Worm (Caenorhabditis elegans) whole organism, L4 larva: ENCODE results near the gene F55A4.3.

Source experiments
- D1046.2 ChIP-seq: fragments of 200-800 bp; sonication (Bioruptor generic); IDR thresholded peaks from 2 replicates; pipeline ENCODE4 v1.3.6; 2022; ENCODE audit warnings: missing genetic modification characterization, missing compliant biosample characterization
- F26F4.8 ChIP-seq: fragments of 200-800 bp; sonication (Bioruptor generic); conservative IDR thresholded peaks from 2 replicates; pipeline ENCODE4 v1.3.6; 2022; ENCODE audit warnings: missing genetic modification characterization, missing compliant biosample characterization
- T20F7.1 ChIP-seq: fragments of 200-800 bp; sonication (Bioruptor generic); optimal IDR thresholded peaks from 2 replicates; lab custom pipeline; 2018; ENCODE audit warnings: mild to moderate bottlenecking, missing genetic modification characterization, missing compliant biosample characterization
- Y5F2A.4 ChIP-seq: fragments of 200-800 bp; sonication (Bioruptor generic); optimal IDR thresholded peaks from 2 replicates; lab custom pipeline; 2018; ENCODE audit warnings: mild to moderate bottlenecking, missing genetic modification characterization, missing compliant biosample characterization
- Y75B8A.6 ChIP-seq: fragments of 200-800 bp; sonication (Bioruptor generic); IDR thresholded peaks from 2 replicates; pipeline ENCODE4 v1.3.6; 2022; ENCODE audit warnings: missing genetic modification reagents, missing genetic modification characterization, missing compliant biosample characterization
- aha-1 ChIP-seq: fragments of 150-350 bp; peaks from one replicate; lab custom pipeline; 2014; ENCODE audit warnings: missing biosample characterization, missing genetic modification characterization
- ceh-20 ChIP-seq: fragments of 200-800 bp; sonication (Bioruptor generic); IDR thresholded peaks from 2 replicates; pipeline ENCODE4 v1.3.6; 2022; ENCODE audit warnings: missing genetic modification reagents, missing genetic modification characterization, missing compliant biosample characterization
- ceh-44 ChIP-seq: fragments of 200-800 bp; sonication (Bioruptor generic); IDR thresholded peaks from 2 replicates; pipeline ENCODE4 v1.3.6; 2022; ENCODE audit warnings: missing genetic modification reagents, missing genetic modification characterization, missing compliant biosample characterization
- ceh-82 ChIP-seq: sonication (generic microtip); optimal IDR thresholded peaks from 2 replicates; lab custom pipeline; 2017; ENCODE audit warnings: missing biosample characterization, missing genetic modification characterization
- ces-1 ChIP-seq: fragments of 150-350 bp; sonication (generic microtip); optimal IDR thresholded peaks from 4 replicates; lab custom pipeline; 2014; ENCODE audit warnings: missing biosample characterization, missing genetic modification reagents, missing genetic modification characterization
- cey-2 ChIP-seq: sonication (generic microtip); optimal IDR thresholded peaks from 3 replicates; lab custom pipeline; 2017; ENCODE audit warnings: missing genetic modification characterization, mild to moderate bottlenecking, missing compliant biosample characterization, antibody characterized with exemption, borderline replicate concordance; ENCODE audit not compliant: insufficient read depth
- ctbp-1 ChIP-seq: fragments of 200-800 bp; sonication (Bioruptor generic); IDR thresholded peaks from 2 replicates; pipeline ENCODE4 v1.3.6; 2022; ENCODE audit warnings: missing genetic modification reagents, missing genetic modification characterization, missing compliant biosample characterization
- daf-16 ChIP-seq, 3 experiments: sonication (generic microtip); optimal IDR thresholded peaks; 2 replicates each; lab custom pipeline; 2016 to 2017; ENCODE audit warnings: missing genetic modification characterization in 3 of 3, missing genetic modification reagents in 3 of 3, mild to moderate bottlenecking in 2 of 3, missing compliant biosample characterization in 2 of 3, missing biosample characterization in 1 of 3, moderate library complexity in 1 of 3
- dmd-9 ChIP-seq: fragments of 200-800 bp; sonication (Bioruptor generic); IDR thresholded peaks from 2 replicates; pipeline ENCODE4 v1.3.6; 2022; ENCODE audit warnings: missing genetic modification reagents, missing genetic modification characterization, missing compliant biosample characterization
- duxl-1 ChIP-seq: sonication (generic microtip); optimal IDR thresholded peaks from 2 replicates; lab custom pipeline; 2016; ENCODE audit warnings: mild to moderate bottlenecking, missing genetic modification characterization, moderate library complexity, missing compliant biosample characterization; ENCODE audit not compliant: poor library complexity
- egl-27 ChIP-seq: sonication (generic microtip); optimal IDR thresholded peaks from 3 replicates; lab custom pipeline; 2017; ENCODE audit warnings: missing biosample characterization, missing genetic modification reagents, missing genetic modification characterization
- fkh-10 ChIP-seq: fragments of 150-350 bp; optimal IDR thresholded peaks from 2 replicates; lab custom pipeline; 2014; ENCODE audit warnings: missing biosample characterization, missing genetic modification reagents, missing genetic modification characterization
- hlh-11 ChIP-seq: fragments of 200-800 bp; sonication (Bioruptor generic); optimal IDR thresholded peaks from 2 replicates; lab custom pipeline; 2018; ENCODE audit warnings: mild to moderate bottlenecking, missing genetic modification characterization, missing compliant biosample characterization
- hmg-1.1 ChIP-seq: fragments of 200-800 bp; sonication (Bioruptor generic); IDR thresholded peaks from 2 replicates; pipeline ENCODE4 v1.3.6; 2022; ENCODE audit warnings: missing genetic modification reagents, missing genetic modification characterization, missing compliant biosample characterization
- jun-1 ChIP-seq: fragments of 150-350 bp; optimal IDR thresholded peaks from 2 replicates; lab custom pipeline; 2014; ENCODE audit warnings: missing biosample characterization, missing genetic modification reagents, missing genetic modification characterization
- lim-7 ChIP-seq: fragments of 200-800 bp; sonication (Bioruptor generic); IDR thresholded peaks from 2 replicates; pipeline ENCODE4 v1.3.6; 2022; ENCODE audit warnings: missing genetic modification characterization, missing compliant biosample characterization
- lin-13 ChIP-seq: fragments of 150-350 bp; optimal IDR thresholded peaks from 2 replicates; lab custom pipeline; 2014; ENCODE audit warnings: missing biosample characterization, missing genetic modification reagents, missing genetic modification characterization
- lin-15B ChIP-seq: fragments of 150-350 bp; sonication (generic microtip); optimal IDR thresholded peaks from 3 replicates; lab custom pipeline; 2014; ENCODE audit warnings: missing biosample characterization, missing genetic modification characterization
- lin-39 ChIP-seq: fragments of 150-350 bp; optimal IDR thresholded peaks from 2 replicates; lab custom pipeline; 2014; ENCODE audit warnings: missing biosample characterization, missing genetic modification reagents, missing genetic modification characterization
- lsy-2 ChIP-seq, 2 experiments: fragments of 150-350 bp in 1 of 2; sonication (generic microtip) in 1 of 2; optimal IDR thresholded peaks; 2 replicates each; lab custom pipeline; 2014 to 2017; ENCODE audit warnings: missing biosample characterization in 2 of 2, missing genetic modification characterization in 2 of 2
- madf-5 ChIP-seq, 2 experiments: fragments of 200-800 bp; sonication (Bioruptor generic); IDR thresholded peaks; 2 replicates each; pipeline ENCODE4 v1.3.6; 2022; ENCODE audit warnings: missing compliant biosample characterization in 2 of 2, missing genetic modification characterization in 2 of 2
- mdl-1 ChIP-seq, 2 experiments: fragments of 150-350 bp in 1 of 2; sonication (generic microtip) in 1 of 2; optimal IDR thresholded peaks; 2 replicates each; lab custom pipeline; 2014 to 2017; ENCODE audit warnings: missing biosample characterization in 2 of 2, missing genetic modification characterization in 2 of 2
- mep-1 ChIP-seq: fragments of 150-350 bp; sonication (generic microtip); optimal IDR thresholded peaks from 3 replicates; lab custom pipeline; 2014; ENCODE audit warnings: missing biosample characterization, missing genetic modification characterization
- mxl-2 ChIP-seq: fragments of 200-800 bp; sonication (Bioruptor generic); conservative IDR thresholded peaks from 2 replicates; pipeline ENCODE4 v1.3.6; 2022; ENCODE audit warnings: missing genetic modification reagents, missing genetic modification characterization, missing compliant biosample characterization
- nhr-102 ChIP-seq: sonication (generic microtip); optimal IDR thresholded peaks from 2 replicates; lab custom pipeline; 2016; ENCODE audit warnings: mild to moderate bottlenecking, missing genetic modification characterization, moderate library complexity, missing compliant biosample characterization
- nhr-111 ChIP-seq: fragments of 200-800 bp; sonication (Bioruptor generic); optimal IDR thresholded peaks from 2 replicates; lab custom pipeline; 2018; ENCODE audit warnings: mild to moderate bottlenecking, missing genetic modification characterization, missing compliant biosample characterization
- nhr-237 ChIP-seq: sonication (generic microtip); optimal IDR thresholded peaks from 2 replicates; lab custom pipeline; 2017; ENCODE audit warnings: missing biosample characterization, missing genetic modification characterization
- nhr-28 ChIP-seq: fragments of 150-350 bp; optimal IDR thresholded peaks from 2 replicates; lab custom pipeline; 2014; ENCODE audit warnings: missing biosample characterization, missing genetic modification characterization
- nhr-41 ChIP-seq: fragments of 200-800 bp; sonication (Bioruptor generic); IDR thresholded peaks from 2 replicates; pipeline ENCODE4 v1.3.6; 2022; ENCODE audit warnings: missing genetic modification reagents, missing genetic modification characterization, missing compliant biosample characterization
- nhr-42 ChIP-seq: fragments of 200-800 bp; sonication (Bioruptor generic); IDR thresholded peaks from 2 replicates; pipeline ENCODE4 v1.3.6; 2022; ENCODE audit warnings: missing genetic modification characterization, missing compliant biosample characterization
- nhr-77 ChIP-seq: fragments of 150-350 bp; optimal IDR thresholded peaks from 2 replicates; lab custom pipeline; 2014; ENCODE audit warnings: missing biosample characterization, missing genetic modification characterization
- rbr-2 ChIP-seq: sonication (generic microtip); optimal IDR thresholded peaks from 2 replicates; lab custom pipeline; 2016; ENCODE audit warnings: missing genotype, missing genetic modification characterization, missing compliant biosample characterization
- saeg-2 ChIP-seq: fragments of 200-800 bp; sonication (Bioruptor generic); IDR thresholded peaks from 2 replicates; pipeline ENCODE4 v1.3.6; 2022; ENCODE audit warnings: missing genetic modification reagents, missing genetic modification characterization, missing compliant biosample characterization
- snpc-4 ChIP-seq: fragments of 150-350 bp; optimal IDR thresholded peaks from 2 replicates; lab custom pipeline; 2014; ENCODE audit warnings: missing biosample characterization, missing genetic modification characterization
- spr-3 ChIP-seq: fragments of 200-800 bp; sonication (Bioruptor generic); optimal IDR thresholded peaks from 2 replicates; lab custom pipeline; 2018; ENCODE audit warnings: mild to moderate bottlenecking, missing genetic modification characterization, missing compliant biosample characterization
- unc-62 ChIP-seq, 3 experiments: fragments of 150-350 bp in 1 of 3; sonication (generic microtip); optimal IDR thresholded peaks in 2 of 3; peaks in 1 of 3; 1 replicate in 1 of 3; 2 replicates in 2 of 3; lab custom pipeline; 2014 to 2017; ENCODE audit warnings: missing biosample characterization in 3 of 3, missing genetic modification characterization in 3 of 3, missing genetic modification reagents in 3 of 3, missing genotype in 1 of 3
- zfp-3 ChIP-seq: fragments of 200-800 bp; sonication (Bioruptor generic); conservative IDR thresholded peaks from 2 replicates; pipeline ENCODE4 v1.3.6; 2022; ENCODE audit warnings: missing genetic modification reagents, missing genetic modification characterization, missing compliant biosample characterization
- zip-11 ChIP-seq: fragments of 200-800 bp; sonication (Bioruptor generic); IDR thresholded peaks from 2 replicates; pipeline ENCODE4 v1.3.6; 2022; ENCODE audit warnings: missing genetic modification characterization, missing compliant biosample characterization
- ztf-11 ChIP-seq: fragments of 150-350 bp; optimal IDR thresholded peaks from 2 replicates; lab custom pipeline; 2014; ENCODE audit warnings: missing biosample characterization, missing genetic modification characterization

F55A4.3 gene

DNA sequence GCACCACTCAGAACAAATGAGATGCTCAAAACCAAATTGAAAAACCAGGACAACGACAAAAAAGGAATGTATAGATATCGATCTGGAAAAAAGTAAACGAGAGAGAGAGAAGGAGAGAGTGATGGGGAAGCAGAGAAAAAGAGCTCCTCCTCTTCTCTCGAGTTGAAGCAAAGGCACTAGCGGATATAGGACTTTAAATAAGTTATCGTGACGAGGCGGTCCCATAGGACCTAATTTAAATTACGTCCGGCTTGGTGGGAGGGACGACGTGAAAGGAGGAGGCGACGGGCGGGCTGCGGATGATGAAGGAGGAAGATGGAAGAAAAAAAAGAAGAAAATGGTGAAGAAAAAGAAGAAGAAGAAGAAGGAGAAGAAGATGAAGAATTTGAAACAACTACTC, 6.3 kb downstream of the F55A4.3 start (continued):
- no peak for TF ChIP-seq lin-39 (tag; lab: Kevin White, UChicago)
- TF ChIP-seq D1046.2 (GFP tag; lab: Robert Waterston, UW): no peak
- peak; percentile 2 for TF ChIP-seq hlh-11 (tag; lab: Kevin White, UChicago)
- TF ChIP-seq nhr-111 (GFP tag; lab: Kevin White, UChicago): no peak
- TF ChIP-seq lsy-2 (tag; optimal IDR thresholded peaks at IDR 0.05; lab: Kevin White, UChicago): peak in 1 of 2 experiments; percentile 6

DNA sequence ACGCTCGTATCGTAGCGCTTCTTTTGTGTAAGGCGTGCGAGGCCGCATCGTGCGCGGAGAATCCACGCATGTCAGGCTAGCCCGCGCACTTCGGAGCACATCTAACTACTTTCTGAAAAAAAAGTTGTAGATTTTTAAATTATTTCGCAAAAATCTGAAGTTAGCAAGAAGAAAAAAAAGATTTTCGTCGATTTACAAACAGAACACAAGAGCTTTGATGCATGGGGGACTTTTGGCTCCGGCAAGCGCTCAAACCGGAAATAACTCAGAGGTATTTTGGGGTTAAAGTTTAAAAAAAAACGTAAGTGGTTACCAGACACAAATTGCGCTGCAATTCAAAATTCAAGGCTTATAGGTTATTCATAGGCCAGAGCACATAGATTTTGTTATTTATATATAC, 7.5 kb downstream of the F55A4.3 start, which contains the start of the genes F55A4.13 and nlf-1:
TSS of gene F55A4.13 (minus strand) at position 101 of the 400 bp plus-strand sequence.
TSS of gene nlf-1 (minus strand) at position 112 of the 400 bp plus-strand sequence.
- TF ChIP-seq egl-27 (tag; lab: Kevin White, UChicago) (no peak), aha-1 (no peak), cey-2 (no peak), hlh-11 (tag; lab: Kevin White, UChicago) (no peak), hmg-1.1 (no peak), duxl-1 (no peak), nhr-41 (GFP tag; lab: Robert Waterston, UW) (no peak), mxl-2 (GFP tag; lab: Robert Waterston, UW) (no peak), nhr-237 (tag; lab: Kevin White, UChicago) (no peak), mep-1 (no peak)
- TF ChIP-seq, all 104 proteins: peak for 0

DNA sequence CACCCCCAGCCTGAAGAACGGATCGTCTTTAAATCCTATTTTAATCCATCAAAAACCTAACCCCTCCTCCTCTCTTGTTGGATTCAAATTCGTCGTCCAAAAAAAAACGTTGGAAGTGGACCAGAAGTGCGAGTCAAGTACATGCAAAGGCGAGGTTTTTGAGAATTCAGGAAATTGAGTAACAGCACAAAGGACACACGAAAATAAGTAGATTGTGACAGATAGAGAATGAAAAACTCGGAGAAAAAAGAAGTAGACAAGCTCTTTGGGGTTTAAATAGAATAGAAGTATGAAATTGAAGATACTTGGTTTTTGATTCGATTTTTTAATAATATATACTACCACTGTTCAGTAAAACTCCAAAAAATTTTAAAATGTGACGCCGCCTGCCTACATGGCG, 10.2 kb downstream of the F55A4.3 start:
- no peak for TF ChIP-seq cey-2
- TF ChIP-seq daf-16 (GFP tag; optimal IDR thresholded peaks at IDR 0.05; lab: Kevin White, UChicago): no peak
- no peak for TF ChIP-seq daf-16 (tag; optimal IDR thresholded peaks at IDR 0.05; lab: Kevin White, UChicago)
- peak; percentile 89 for TF ChIP-seq fkh-10 (GFP tag; lab: Kevin White, UChicago)
- TF ChIP-seq ces-1 (GFP tag; lab: Kevin White, UChicago): peak; percentile 36
- peak; percentile 41; the same call in 1 of the 2 replicates for TF ChIP-seq ctbp-1
- TF ChIP-seq, all 104 proteins: peak for 3

DNA sequence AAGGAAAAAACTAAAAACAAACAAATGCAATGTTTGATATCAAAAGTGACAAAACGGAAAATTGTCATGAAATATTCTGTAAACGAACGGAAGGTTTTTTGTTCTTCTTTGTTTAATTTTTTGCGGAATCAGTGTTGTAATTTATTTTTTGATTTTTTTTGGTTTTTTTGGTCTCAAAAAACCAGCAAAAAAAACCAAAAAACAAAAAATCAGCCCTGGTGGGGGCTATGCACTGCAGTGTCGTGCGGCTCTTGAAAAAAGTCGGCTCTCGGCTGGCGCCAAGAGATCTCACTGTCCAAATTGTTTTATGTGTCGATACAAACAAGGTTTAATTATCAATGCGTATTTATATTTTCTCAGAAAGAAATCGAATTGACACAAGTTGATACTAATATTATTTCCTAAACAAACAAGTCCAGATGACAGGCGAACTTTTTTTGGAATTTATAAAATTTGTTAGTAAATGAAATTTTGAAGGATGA, 12.5 kb downstream of the F55A4.3 start:
- TF ChIP-seq F26F4.8 (GFP tag; lab: Robert Waterston, UW) (no peak), rbr-2 (no peak), nhr-28 (tag; lab: Kevin White, UChicago) (peak; percentile 13), zip-11 (GFP tag; lab: Robert Waterston, UW) (no peak), nhr-102 (tag; lab: Kevin White, UChicago) (peak; percentile 73), dmd-9 (GFP tag; lab: Robert Waterston, UW) (peak; percentile 45; the same call in 1 of the 2 replicates), ceh-44 (GFP tag; lab: Robert Waterston, UW) (no peak), aha-1 (peak; percentile 40), unc-62 (GFP tag; optimal IDR thresholded peaks at IDR 0.05 in 1 of 2; lab: Kevin White, UChicago) (no peak), unc-62 (tag; optimal IDR thresholded peaks at IDR 0.05; lab: Kevin White, UChicago) (no peak), lsy-2 (tag; optimal IDR thresholded peaks at IDR 0.05; lab: Kevin White, UChicago) (no peak), spr-3 (GFP tag; lab: Kevin White, UChicago) (no peak), ceh-82 (tag; lab: Kevin White, UChicago) (no peak), Y75B8A.6 (no peak), jun-1 (tag; lab: Kevin White, UChicago) (no peak), T20F7.1 (GFP tag; lab: Kevin White, UChicago) (peak; percentile 10), mdl-1 (tag; optimal IDR thresholded peaks at IDR 0.05; lab: Kevin White, UChicago) (no peak), ztf-11 (no peak), mep-1 (peak; percentile 28), lim-7 (GFP tag; lab: Robert Waterston, UW) (0 out of 2 replicates have a peak, but pooled peaks have one; percentile 53), egl-27 (tag; lab: Kevin White, UChicago) (no peak), nhr-42 (GFP tag; lab: Robert Waterston, UW) (peak; percentile 40; the same call in 1 of the 2 replicates), ceh-20 (no peak), madf-5 (GFP tag; IDR thresholded peaks at IDR 0.05; lab: Robert Waterston, UW) (no peak), snpc-4 (tag; lab: Kevin White, UChicago) (no peak), lin-13 (GFP tag; lab: Kevin White, UChicago) (no peak), saeg-2 (peak; percentile 58; the same call in 1 of the 2 replicates), Y5F2A.4 (GFP tag; lab: Kevin White, UChicago) (peak; percentile 38), daf-16 (GFP tag; optimal IDR thresholded peaks at IDR 0.05; lab: Kevin White, UChicago) (no peak), daf-16 (tag; optimal IDR thresholded peaks at IDR 0.05; lab: Kevin White, UChicago) (peak; percentile 31), nhr-77 (tag; lab: Kevin White, UChicago) (peak; percentile 52), lin-15B (tag; lab: Kevin White, UChicago) (no peak), zfp-3 (peak; percentile 91)
